Fruit fly (Drosophila melanogaster) Kc167 (cell line): ENCODE measurements around the gene kek4.

Experiments
- Sin3A ChIP-seq: fragments of >200 bp; optimal IDR thresholded peaks from 2 replicates; lab custom pipeline; 2018; ENCODE audit warnings: missing external identifiers
- h ChIP-seq: fragments of >200 bp; optimal IDR thresholded peaks from 3 replicates; lab custom pipeline; 2018; ENCODE audit warnings: missing external identifiers
- insv ChIP-seq: fragments of >200 bp; optimal IDR thresholded peaks from 3 replicates; lab custom pipeline; 2018; ENCODE audit warnings: missing external identifiers
- psq ChIP-seq: fragments of >200 bp; optimal IDR thresholded peaks from 2 replicates; lab custom pipeline; 2017; ENCODE audit warnings: missing external identifiers
- ttk ChIP-seq: sonication (Bioruptor generic); optimal IDR thresholded peaks from 2 replicates; lab custom pipeline; 2017; ENCODE audit warnings: missing external identifiers

The kek4 gene

dm6 chr2L:13165802-13166347 is 49.3 kb downstream of the kek4 start, which contains the start of gene DnaJ-H:
TSS of gene DnaJ-H (minus strand) at chr2L:13166072.
- TF ChIP-seq ttk (lab: Kevin White, UChicago) (no peak), psq (lab: Kevin White, UChicago) (peak; percentile 65)

- TF ChIP-seq Sin3A (lab: Kevin White, UChicago): peak; percentile 36
- no peak for TF ChIP-seq psq (lab: Kevin White, UChicago)
- no peak for TF ChIP-seq h
- no peak for TF ChIP-seq ttk (lab: Kevin White, UChicago)
- no peak for TF ChIP-seq insv
Observed at dm6 chr2L:13164994-13165801, 50.0 kb downstream of the kek4 start, which contains the start of gene Sirt1. TSS of gene Sirt1 (plus strand) at chr2L:13165564.
